Worm (Caenorhabditis elegans): ENCODE results near the gene sra-12.

sra-12 gene

ce11 chrII:10895959-10896358, 8.3 kb downstream of the sra-12 start:
- TF ChIP-seq ets-4 (tag; optimal IDR thresholded peaks at IDR 0.05) (no peak), nfya-1 (tag; optimal IDR thresholded peaks at IDR 0.05) (peak; percentile 85)

ce11 chrII:10894996-10895395, 9.3 kb downstream of the sra-12 start, which contains the start of gene sra-10:
Gene sra-10 (minus strand): TSS chrII:10895096.
- TF ChIP-seq C08G9.2 (tag; optimal IDR thresholded peaks at IDR 0.05) (no peak), ceh-31 (tag; optimal IDR thresholded peaks at IDR 0.05) (no peak), hlh-8 (tag; optimal IDR thresholded peaks at IDR 0.05) (no peak)

- TF ChIP-seq lin-11 (tag; optimal IDR thresholded peaks at IDR 0.05) = no peak
Measured at ce11 chrII:10888979-10889378, 15.3 kb downstream of the sra-12 start, which contains the start of gene ptr-8. Gene ptr-8 (plus strand): TSS chrII:10889279.

DNA sequence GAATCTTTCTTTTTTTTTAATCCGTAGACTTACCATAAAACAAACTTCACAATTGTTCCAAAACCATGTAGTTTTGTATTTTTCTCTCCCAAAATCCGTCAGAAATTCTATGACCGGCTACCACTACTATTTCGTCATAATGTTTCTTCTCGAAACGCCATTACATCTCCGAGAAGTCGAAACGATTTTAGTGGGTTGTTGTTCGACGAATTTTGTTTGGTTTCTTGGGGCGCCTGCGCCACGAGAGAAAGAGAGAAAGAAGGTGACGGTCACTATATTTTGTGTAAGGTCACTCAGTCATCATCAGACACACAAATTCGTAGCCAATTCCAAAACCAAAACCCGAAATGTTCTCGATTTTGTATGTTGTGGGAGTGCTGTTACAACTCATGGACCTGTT, 17.2 kb downstream of the sra-12 start:
- TF ChIP-seq ceh-18 (tag; optimal IDR thresholded peaks at IDR 0.05) (no peak), pqm-1 (tag; optimal IDR thresholded peaks at IDR 0.05) (no peak), hlh-15 (tag; optimal IDR thresholded peaks at IDR 0.05) (no peak), ceh-6 (GFP tag; optimal IDR thresholded peaks at IDR 0.05) (no peak), pax-1 (tag; optimal IDR thresholded peaks at IDR 0.05) (no peak), ceh-45 (GFP tag; IDR thresholded peaks at IDR 0.05) (no peak), mec-3 (tag; optimal IDR thresholded peaks at IDR 0.05; ENCODE audit: borderline replicate concordance) (no peak), rnt-1 (tag; optimal IDR thresholded peaks at IDR 0.05) (no peak), hlh-30 (tag; optimal IDR thresholded peaks at IDR 0.05; ENCODE audit: insufficient read depth) (no peak), tbx-7 (tag; optimal IDR thresholded peaks at IDR 0.05) (no peak), ceh-22 (tag; optimal IDR thresholded peaks at IDR 0.05) (no peak), fkh-10 (GFP tag; optimal IDR thresholded peaks at IDR 0.05) (no peak), sox-4 (tag; optimal IDR thresholded peaks at IDR 0.05) (no peak), ceh-48 (tag; optimal IDR thresholded peaks at IDR 0.05) (no peak), hlh-6 (tag; optimal IDR thresholded peaks at IDR 0.05) (no peak), ceh-24 (tag; optimal IDR thresholded peaks at IDR 0.05) (no peak)

DNA sequence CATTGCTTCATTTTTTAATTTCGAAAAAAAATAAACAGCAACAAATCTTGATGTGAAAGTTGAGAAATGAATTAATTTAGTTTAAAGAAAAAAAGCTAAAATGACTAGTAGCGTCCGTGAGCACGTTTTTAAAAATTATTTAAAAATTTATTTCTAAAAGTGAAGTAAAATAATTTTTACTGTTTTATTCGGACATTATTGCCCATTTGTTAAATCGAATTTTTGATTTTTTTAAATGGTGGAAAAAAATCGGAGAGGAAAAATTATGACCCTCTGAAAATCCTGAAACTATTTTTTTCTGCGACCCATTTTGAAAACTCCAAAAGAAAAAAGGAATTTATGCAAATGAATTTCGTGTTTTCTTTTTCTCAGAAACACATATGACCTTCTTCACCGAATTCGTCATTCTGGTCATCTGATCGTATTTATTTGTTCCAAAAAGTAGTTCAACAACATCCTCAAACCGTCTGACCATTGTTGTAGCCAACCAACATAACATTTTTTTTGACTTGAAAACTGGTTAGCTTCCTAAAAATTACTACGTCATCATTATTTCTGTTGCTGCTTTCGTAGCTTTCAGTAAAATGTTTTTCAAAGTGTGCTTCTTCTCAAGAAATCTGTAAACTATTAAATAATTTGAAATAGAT, 18.3 kb downstream of the sra-12 start, which contains the start of gene F44F4.3:
Gene F44F4.3 (minus strand): TSS at position 51 of the 647 bp plus-strand sequence.
- TF ChIP-seq zip-5 (tag; optimal IDR thresholded peaks at IDR 0.05) (no peak), ceh-14 (tag; optimal IDR thresholded peaks at IDR 0.05) (no peak), hlh-13 (GFP tag; optimal IDR thresholded peaks at IDR 0.05) (no peak), ama-1 (optimal IDR thresholded peaks at IDR 0.05) (no peak), hlh-30 (tag; optimal IDR thresholded peaks at IDR 0.05; ENCODE audit: insufficient read depth) (no peak), ztf-16 (tag; optimal IDR thresholded peaks at IDR 0.05) (no peak)

- TF ChIP-seq odd-2 (tag; optimal IDR thresholded peaks at IDR 0.05) (no peak), tbx-7 (tag; optimal IDR thresholded peaks at IDR 0.05) (no peak), pros-1 (tag; optimal IDR thresholded peaks at IDR 0.05) (no peak), ceh-2 (tag; optimal IDR thresholded peaks at IDR 0.05) (no peak), ceh-31 (tag; optimal IDR thresholded peaks at IDR 0.05) (no peak), pha-2 (tag; optimal IDR thresholded peaks at IDR 0.05) (no peak), tbx-2 (tag; optimal IDR thresholded peaks at IDR 0.05) (no peak), pqm-1 (tag; optimal IDR thresholded peaks at IDR 0.05) (no peak), nhr-11 (tag; optimal IDR thresholded peaks at IDR 0.05) (no peak), elt-4 (tag; optimal IDR thresholded peaks at IDR 0.05) (no peak), ahr-1 (tag; optimal IDR thresholded peaks at IDR 0.05) (no peak)
Measured at ce11 chrII:10885250-10885649, 19.0 kb downstream of the sra-12 start.

All from whole organism, late embryonic.